Worm (Caenorhabditis elegans): ENCODE measurements around the gene nspb-7.

DNA sequence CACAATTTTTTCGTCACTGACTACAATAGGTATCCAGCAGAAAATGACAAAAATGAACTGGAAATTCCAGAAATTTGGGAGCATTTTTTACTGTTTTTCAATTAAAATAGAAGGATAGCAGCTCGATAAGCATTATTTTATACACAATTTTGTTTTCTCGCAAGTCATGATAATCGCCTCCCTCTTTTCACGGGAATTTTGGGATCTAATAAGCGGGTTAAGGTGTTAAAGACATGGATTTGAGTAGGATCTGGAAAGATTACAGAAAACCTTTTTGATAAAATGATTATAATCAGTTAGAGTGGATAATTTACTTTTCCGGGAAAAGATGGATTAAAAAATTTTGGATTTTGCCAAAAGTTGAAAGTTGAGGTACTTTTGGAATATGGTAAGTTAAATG, 29.4 kb upstream of the nspb-7 start, which contains the start of gene gcy-29:
- TF ChIP-seq B0261.1 (tag; optimal IDR thresholded peaks at IDR 0.05) (no peak), B0019.2 (GFP tag; conservative IDR thresholded peaks at IDR 0.05) (no peak), B0336.3 (GFP tag; IDR thresholded peaks at IDR 0.05) (no peak), Y56A3A.18 (GFP tag; IDR thresholded peaks at IDR 0.05) (no peak), hrde-1 (tag; optimal IDR thresholded peaks at IDR 0.05; ENCODE audit: borderline replicate concordance) (no peak), ztf-28 (GFP tag; IDR thresholded peaks at IDR 0.05) (no peak), ama-1 (optimal IDR thresholded peaks at IDR 0.05) (no peak), ama-1 (GFP tag; optimal IDR thresholded peaks at IDR 0.05) (no peak), K12H6.12 (tag; optimal IDR thresholded peaks at IDR 0.05) (no peak), Y53G8AR.9 (GFP tag; conservative IDR thresholded peaks at IDR 0.05) (no peak), Y79H2A.3 (GFP tag; conservative IDR thresholded peaks at IDR 0.05) (no peak), madf-10 (tag; optimal IDR thresholded peaks at IDR 0.05) (no peak), xnd-1 (tag; optimal IDR thresholded peaks at IDR 0.05) (no peak), hlh-26 (GFP tag; conservative IDR thresholded peaks at IDR 0.05) (no peak)

Measured in whole organism, young adult.